Worm (Caenorhabditis elegans) whole organism, late embryonic: ENCODE measurements around the gene AH6.3.

Experiments
- C08G9.2 ChIP-seq: sonication (generic microtip); optimal IDR thresholded peaks from 2 replicates; lab custom pipeline; 2016; ENCODE audit warnings: mild to moderate bottlenecking, missing genetic modification characterization, moderate library complexity, missing compliant biosample characterization
- C38D4.7 ChIP-seq: fragments of 200-800 bp; sonication (Bioruptor generic); optimal IDR thresholded peaks from 2 replicates; lab custom pipeline; 2018; ENCODE audit warnings: mild to moderate bottlenecking, missing genetic modification characterization, moderate library complexity, missing compliant biosample characterization
- K09A11.1 ChIP-seq: sonication (generic microtip); optimal IDR thresholded peaks from 2 replicates; lab custom pipeline; 2017; ENCODE audit warnings: antibody characterized with exemption, mild to moderate bottlenecking, missing genetic modification characterization, missing compliant biosample characterization; ENCODE audit not compliant: insufficient read depth
- ahr-1 ChIP-seq: sonication (generic microtip); optimal IDR thresholded peaks from 2 replicates; lab custom pipeline; 2016; ENCODE audit warnings: missing genetic modification characterization, missing compliant biosample characterization
- ceh-14 ChIP-seq: sonication (generic microtip); optimal IDR thresholded peaks from 2 replicates; lab custom pipeline; 2016; ENCODE audit warnings: missing genotype, missing genetic modification characterization, missing compliant biosample characterization
- ceh-18 ChIP-seq: sonication (generic microtip); optimal IDR thresholded peaks from 2 replicates; lab custom pipeline; 2016; ENCODE audit warnings: missing genetic modification characterization, missing compliant biosample characterization
- ceh-2 ChIP-seq: sonication (generic microtip); optimal IDR thresholded peaks from 2 replicates; lab custom pipeline; 2016; ENCODE audit warnings: missing genotype, missing genetic modification characterization, missing compliant biosample characterization
- ceh-22 ChIP-seq: sonication (generic microtip); optimal IDR thresholded peaks from 2 replicates; lab custom pipeline; 2017; ENCODE audit warnings: missing biosample characterization, missing genetic modification characterization
- ceh-24 ChIP-seq: sonication (generic microtip); optimal IDR thresholded peaks from 2 replicates; lab custom pipeline; 2016; ENCODE audit warnings: mild to moderate bottlenecking, missing genetic modification characterization, missing compliant biosample characterization
- ceh-30 ChIP-seq: fragments of 150-350 bp; optimal IDR thresholded peaks from 2 replicates; lab custom pipeline; 2014; ENCODE audit warnings: missing biosample characterization, missing genetic modification characterization
- ceh-34 ChIP-seq: sonication (generic microtip); optimal IDR thresholded peaks from 2 replicates; lab custom pipeline; 2016; ENCODE audit warnings: mild to moderate bottlenecking, missing genetic modification characterization, missing compliant biosample characterization
- ceh-48 ChIP-seq: sonication (generic microtip); optimal IDR thresholded peaks from 2 replicates; lab custom pipeline; 2016; ENCODE audit warnings: missing genetic modification characterization, inconsistent platforms, missing compliant biosample characterization
- ceh-6 ChIP-seq: fragments of 200-800 bp; sonication (Bioruptor generic); optimal IDR thresholded peaks from 2 replicates; lab custom pipeline; 2018; ENCODE audit warnings: mild to moderate bottlenecking, missing genetic modification characterization, missing compliant biosample characterization
- ceh-9 ChIP-seq: sonication (generic microtip); optimal IDR thresholded peaks from 2 replicates; lab custom pipeline; 2016; ENCODE audit warnings: mild to moderate bottlenecking, missing genetic modification characterization, inconsistent platforms, missing compliant biosample characterization
- che-1 ChIP-seq: sonication (generic microtip); optimal IDR thresholded peaks from 2 replicates; lab custom pipeline; 2016; ENCODE audit warnings: mild to moderate bottlenecking, missing genetic modification characterization, missing compliant biosample characterization
- elt-4 ChIP-seq: sonication (generic microtip); optimal IDR thresholded peaks from 2 replicates; lab custom pipeline; 2016; ENCODE audit warnings: missing genetic modification characterization, missing compliant biosample characterization
- eyg-1 ChIP-seq: sonication (generic microtip); optimal IDR thresholded peaks from 2 replicates; lab custom pipeline; 2016; ENCODE audit warnings: missing genotype, missing genetic modification characterization, missing compliant biosample characterization
- fkh-10 ChIP-seq: fragments of 150-350 bp; optimal IDR thresholded peaks from 2 replicates; lab custom pipeline; 2014; ENCODE audit warnings: missing biosample characterization, missing genetic modification reagents, missing genetic modification characterization
- fkh-6 ChIP-seq: sonication (generic microtip); optimal IDR thresholded peaks from 2 replicates; lab custom pipeline; 2016; ENCODE audit warnings: missing genetic modification characterization, missing compliant biosample characterization
- gmeb-2 ChIP-seq: sonication (generic microtip); optimal IDR thresholded peaks from 2 replicates; lab custom pipeline; 2016; ENCODE audit warnings: missing genetic modification characterization, inconsistent platforms, missing compliant biosample characterization
- hlh-13 ChIP-seq: fragments of 200-800 bp; sonication (Bioruptor generic); optimal IDR thresholded peaks from 2 replicates; lab custom pipeline; 2018; ENCODE audit warnings: mild to moderate bottlenecking, missing genetic modification characterization, missing compliant biosample characterization
- hlh-15 ChIP-seq: sonication (generic microtip); optimal IDR thresholded peaks from 2 replicates; lab custom pipeline; 2016; ENCODE audit warnings: missing genetic modification characterization, missing compliant biosample characterization
- hlh-30 ChIP-seq: sonication (generic microtip); optimal IDR thresholded peaks from 2 replicates; lab custom pipeline; 2017; ENCODE audit warnings: antibody characterized with exemption, missing genetic modification characterization, missing compliant biosample characterization; ENCODE audit not compliant: insufficient read depth
- hlh-8 ChIP-seq: sonication (generic microtip); optimal IDR thresholded peaks from 2 replicates; lab custom pipeline; 2016; ENCODE audit warnings: missing genotype, missing genetic modification characterization, missing compliant biosample characterization
- lim-6 ChIP-seq: sonication (generic microtip); optimal IDR thresholded peaks from 2 replicates; lab custom pipeline; 2016; ENCODE audit warnings: missing genetic modification characterization, missing compliant biosample characterization
- madf-2 ChIP-seq: sonication (generic microtip); optimal IDR thresholded peaks from 2 replicates; lab custom pipeline; 2017; ENCODE audit warnings: missing genetic modification characterization, missing compliant biosample characterization
- mec-3 ChIP-seq: sonication (generic microtip); optimal IDR thresholded peaks from 2 replicates; lab custom pipeline; 2016; ENCODE audit warnings: borderline replicate concordance, missing genetic modification characterization, missing compliant biosample characterization
- nfya-1 ChIP-seq: sonication (generic microtip); optimal IDR thresholded peaks from 2 replicates; lab custom pipeline; 2017; ENCODE audit warnings: missing genetic modification characterization, mild to moderate bottlenecking, missing compliant biosample characterization, antibody characterized with exemption, moderate library complexity
- nhr-11 ChIP-seq: fragments of 150-350 bp; optimal IDR thresholded peaks from 2 replicates; lab custom pipeline; 2014; ENCODE audit warnings: missing biosample characterization, missing genetic modification characterization
- npax-4 ChIP-seq: sonication (generic microtip); optimal IDR thresholded peaks from 2 replicates; lab custom pipeline; 2016; ENCODE audit warnings: missing genetic modification characterization, missing compliant biosample characterization
- odd-2 ChIP-seq: sonication (generic microtip); optimal IDR thresholded peaks from 2 replicates; lab custom pipeline; 2017; ENCODE audit warnings: antibody characterized with exemption, mild to moderate bottlenecking, missing genetic modification characterization, missing compliant biosample characterization
- pha-4 ChIP-seq: fragments of 150-350 bp; optimal IDR thresholded peaks from 2 replicates; lab custom pipeline; 2018; ENCODE audit warnings: missing biosample characterization, missing genetic modification reagents, missing genetic modification characterization
- pqm-1 ChIP-seq: sonication (generic microtip); optimal IDR thresholded peaks from 2 replicates; lab custom pipeline; 2016; ENCODE audit warnings: missing genetic modification characterization, missing compliant biosample characterization
- ref-2 ChIP-seq: sonication (generic microtip); optimal IDR thresholded peaks from 2 replicates; lab custom pipeline; 2016; ENCODE audit warnings: missing genetic modification characterization, missing compliant biosample characterization
- unc-42 ChIP-seq: sonication (generic microtip); optimal IDR thresholded peaks from 2 replicates; lab custom pipeline; 2016; ENCODE audit warnings: missing genotype, missing genetic modification characterization, missing compliant biosample characterization
- unc-55 ChIP-seq: sonication (generic microtip); optimal IDR thresholded peaks from 2 replicates; lab custom pipeline; 2017; ENCODE audit warnings: missing biosample characterization, missing genetic modification reagents, missing genetic modification characterization
- unc-86 ChIP-seq: sonication (generic microtip); optimal IDR thresholded peaks from 2 replicates; lab custom pipeline; 2016; ENCODE audit warnings: missing genetic modification characterization, missing compliant biosample characterization
- zip-5 ChIP-seq: sonication (generic microtip); optimal IDR thresholded peaks from 2 replicates; lab custom pipeline; 2016; ENCODE audit warnings: missing genetic modification characterization, missing compliant biosample characterization

AH6.3 gene

ce11 chrII:9554925-9555553 lies 36.2 kb downstream of the AH6.3 start, which contains the start of gene F35H8.2:
Gene F35H8.2 (plus strand): TSS chrII:9555503.
- TF ChIP-seq zip-5 (tag; lab: Kevin White, UChicago), result no peak
- TF ChIP-seq ceh-18, result no peak
- TF ChIP-seq hlh-13 (GFP tag; lab: Kevin White, UChicago), result no peak
- TF ChIP-seq ceh-34 (tag; lab: Kevin White, UChicago), result no peak
- TF ChIP-seq nhr-11 (tag; lab: Kevin White, UChicago), result no peak
- no peak for TF ChIP-seq hlh-30 (tag; lab: Kevin White, UChicago)
- no peak for TF ChIP-seq gmeb-2 (tag; lab: Kevin White, UChicago)
- TF ChIP-seq fkh-10, result no peak
- no peak for TF ChIP-seq mec-3 (tag; lab: Kevin White, UChicago)
- no peak for TF ChIP-seq pqm-1 (tag; lab: Kevin White, UChicago)

DNA sequence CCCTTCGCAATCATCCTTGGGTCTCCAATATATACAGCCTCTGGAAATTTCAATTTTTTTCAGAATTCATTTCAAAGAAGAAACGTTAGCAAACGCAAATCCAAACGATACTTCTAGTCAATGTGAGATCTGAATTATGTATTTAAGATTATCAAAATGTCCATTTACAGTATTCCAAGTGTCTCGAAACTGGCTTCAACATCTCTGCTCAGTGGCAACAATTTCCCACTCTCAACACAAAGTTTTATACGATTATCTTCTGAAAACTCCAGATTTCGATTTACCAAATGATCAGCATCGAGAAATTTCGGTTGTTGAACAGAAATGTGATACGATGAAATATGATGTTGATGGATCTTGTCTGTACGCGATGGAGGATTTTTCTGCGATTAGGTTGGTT lies 37.7 kb downstream of the AH6.3 start:
- TF ChIP-seq nhr-11 (tag; lab: Kevin White, UChicago) (no peak), fkh-10 (no peak), elt-4 (no peak), pha-4 (tag; lab: Kevin White, UChicago) (no peak), npax-4 (no peak), ceh-18 (no peak), unc-55 (GFP tag; lab: Kevin White, UChicago) (no peak), ahr-1 (tag; lab: Kevin White, UChicago) (no peak), K09A11.1 (tag; lab: Kevin White, UChicago) (no peak), nfya-1 (tag; lab: Kevin White, UChicago) (no peak), ceh-2 (tag; lab: Kevin White, UChicago) (no peak), ceh-22 (tag; lab: Kevin White, UChicago) (no peak)

- TF ChIP-seq K09A11.1 (tag; lab: Kevin White, UChicago) (no peak), ahr-1 (tag; lab: Kevin White, UChicago) (no peak), unc-86 (no peak), unc-42 (tag; lab: Kevin White, UChicago) (peak; percentile 47), fkh-6 (no peak), zip-5 (tag; lab: Kevin White, UChicago) (no peak), ceh-22 (tag; lab: Kevin White, UChicago) (no peak), C38D4.7 (GFP tag; lab: Kevin White, UChicago) (no peak)
- TF ChIP-seq, all 69 proteins: peak for 1
Measured at ce11 chrII:9557437-9558150, 38.7 kb downstream of the AH6.3 start, which contains the start of gene zfp-2. Gene zfp-2 (plus strand): TSS chrII:9557650.

- TF ChIP-seq hlh-15 (tag; lab: Kevin White, UChicago) (no peak), eyg-1 (tag; lab: Kevin White, UChicago) (no peak), lim-6 (tag; lab: Kevin White, UChicago) (no peak), npax-4 (no peak), ceh-30 (tag; lab: Kevin White, UChicago) (no peak), odd-2 (tag; lab: Kevin White, UChicago) (no peak), ceh-48 (tag; lab: Kevin White, UChicago) (no peak), hlh-8 (tag; lab: Kevin White, UChicago) (no peak), ceh-14 (tag; lab: Kevin White, UChicago) (no peak), mec-3 (tag; lab: Kevin White, UChicago) (no peak), ceh-6 (GFP tag; lab: Kevin White, UChicago) (no peak), ceh-24 (no peak), ref-2 (no peak), che-1 (tag; lab: Kevin White, UChicago) (no peak), ceh-18 (no peak), fkh-10 (no peak), C08G9.2 (no peak), madf-2 (no peak), ceh-9 (tag; lab: Kevin White, UChicago) (no peak)
- TF ChIP-seq, all 69 proteins: peak for 0
Measured at ce11 chrII:9558906-9559305, 40.1 kb downstream of the AH6.3 start.
